Worm (Caenorhabditis elegans) whole organism, dauer: ENCODE measurements around the gene F19H8.2.
"Not testable (repeated sequence)": the region's sequence is repeated elsewhere in the genome, so short reads cannot be mapped to it uniquely, and the experiment has no call there.

Experiments
- unc-62 ChIP-seq: sonication (generic microtip); optimal IDR thresholded peaks from 2 replicates; lab custom pipeline; 2017; ENCODE audit warnings: missing biosample characterization, missing genetic modification reagents, missing genetic modification characterization

Gene F19H8.2

ce11 chrII:14591699-14592098, 14.0 kb downstream of the F19H8.2 start, which contains the start of gene C01G12.7:
Gene C01G12.7 (minus strand): TSS chrII:14591893.
- TF ChIP-seq unc-62 (GFP tag; lab: Kevin White, UChicago), result no peak

ce11 chrII:14588162-14588561, 17.5 kb downstream of the F19H8.2 start, which contains the start of gene nspb-10:
Gene nspb-10 (minus strand): TSS chrII:14588262.
- no peak for TF ChIP-seq unc-62 (GFP tag; lab: Kevin White, UChicago)

- no peak for TF ChIP-seq unc-62 (GFP tag; lab: Kevin White, UChicago)
Measured at ce11 chrII:14587407-14587806, 18.3 kb downstream of the F19H8.2 start, which contains the start of gene C01G12.5. Gene C01G12.5 (minus strand): TSS chrII:14587507.

DNA sequence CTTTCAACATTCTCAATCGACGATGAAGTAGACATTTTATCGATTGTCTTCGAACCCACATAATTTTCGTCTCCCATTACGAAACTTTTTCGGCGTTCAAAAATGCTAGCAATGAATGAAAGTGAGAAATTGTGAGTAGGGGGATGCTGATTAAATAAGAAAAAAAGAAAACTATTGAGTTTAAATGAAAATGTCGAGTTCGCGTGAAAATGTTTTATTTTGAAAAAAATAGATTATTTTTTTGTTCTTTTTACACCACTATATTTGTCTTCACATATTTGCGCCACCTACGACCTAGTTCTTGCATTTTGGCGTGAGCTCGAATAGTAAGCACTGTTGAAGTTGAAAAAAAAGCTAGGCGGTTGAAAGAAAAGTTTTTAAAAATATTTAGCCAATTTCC, 23.5 kb downstream of the F19H8.2 start, which contains the start of gene C01G12.3:
C01G12.3 (minus strand) TSS at position 101 of the 400 bp plus-strand sequence.
- no peak for TF ChIP-seq unc-62 (GFP tag; lab: Kevin White, UChicago)

DNA sequence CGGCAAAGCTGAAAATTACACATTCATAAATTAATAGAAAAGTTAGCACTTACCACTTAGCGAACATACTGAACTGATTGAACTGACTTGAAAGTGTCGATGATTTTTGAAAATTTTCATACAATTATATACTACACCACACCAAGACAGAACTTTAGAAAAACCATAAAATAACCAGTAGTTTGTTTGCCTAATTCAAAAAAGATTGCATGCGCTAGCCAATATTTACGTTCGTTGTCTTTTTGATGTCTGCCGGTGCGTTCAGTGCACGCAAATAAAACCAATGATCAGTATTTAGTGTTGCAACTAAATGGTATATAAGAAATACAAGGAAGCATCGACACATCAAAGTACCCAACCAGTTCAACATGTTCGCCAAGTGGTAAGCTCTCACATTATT, 25.1 kb downstream of the F19H8.2 start, which contains the start of the genes nspb-8 and nspb-9:
nspb-8 (minus strand) TSS at position 101 of the 400 bp plus-strand sequence.
nspb-9 (plus strand) TSS at position 311 of the 400 bp plus-strand sequence.
- TF ChIP-seq unc-62 (GFP tag; lab: Kevin White, UChicago), result no peak

DNA sequence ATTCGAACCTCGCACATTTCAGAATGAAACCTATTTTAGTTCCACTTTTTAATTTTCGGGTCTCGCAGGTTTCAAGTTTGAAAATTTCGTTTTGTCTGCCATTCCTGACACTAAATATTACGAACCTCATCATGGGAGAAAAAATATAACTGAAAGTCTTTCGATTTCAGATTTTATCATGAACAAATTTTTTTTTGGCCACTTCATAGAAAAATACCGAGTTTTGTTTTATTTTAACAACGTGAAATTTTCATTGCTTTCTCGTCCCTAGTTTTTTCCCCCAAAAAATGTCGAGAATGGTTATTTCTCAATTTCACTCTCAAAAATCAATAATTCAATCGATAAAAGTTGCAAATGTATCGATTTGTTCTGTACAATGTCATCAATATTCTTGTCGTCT, 27.0 kb downstream of the F19H8.2 start, which contains the start of gene C01G12.9:
C01G12.9 (plus strand) TSS at position 301 of the 400 bp plus-strand sequence.
- no peak for TF ChIP-seq unc-62 (GFP tag; lab: Kevin White, UChicago)

DNA sequence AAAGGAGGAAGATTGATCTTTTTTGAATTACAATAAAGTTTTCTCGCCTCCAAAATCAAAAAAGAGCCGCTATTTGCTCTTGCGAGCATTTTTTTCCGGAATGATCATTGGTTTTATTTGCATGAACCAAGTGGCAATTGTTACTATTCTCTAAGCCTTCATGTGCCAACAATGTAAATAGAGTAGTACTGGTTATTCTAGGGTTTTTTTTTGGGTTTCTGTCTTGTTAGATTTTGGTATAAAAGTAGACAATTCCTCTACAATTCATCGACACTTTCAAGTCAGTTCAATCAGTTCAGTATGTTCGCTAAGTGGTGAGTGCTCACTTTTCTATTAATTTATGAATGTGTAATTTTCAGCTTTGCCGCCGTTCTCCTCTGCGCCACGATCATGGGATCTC, 27.7 kb downstream of the F19H8.2 start, which contains the start of gene nspb-7:
nspb-7 (plus strand) TSS at position 301 of the 400 bp plus-strand sequence.
- TF ChIP-seq unc-62 (GFP tag; lab: Kevin White, UChicago), result no peak

DNA sequence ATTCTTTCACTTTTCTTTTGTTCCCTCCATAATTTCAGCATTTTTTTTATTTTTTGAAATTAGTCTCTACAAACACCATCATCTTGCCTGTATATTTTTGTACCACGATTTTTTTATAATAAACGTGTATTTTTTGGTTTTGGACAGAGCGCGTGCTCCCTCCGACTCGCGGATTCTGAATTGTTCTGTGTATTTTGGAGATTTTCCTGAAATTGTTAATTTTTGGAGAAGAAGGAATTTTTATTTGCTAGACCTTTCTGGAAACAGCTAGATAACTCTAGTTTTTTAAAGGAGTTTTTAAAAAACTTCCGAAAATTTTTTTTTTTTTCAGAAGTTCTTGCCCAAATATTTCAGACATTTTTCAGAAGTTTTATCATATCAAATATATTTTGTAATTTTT, 29.2 kb downstream of the F19H8.2 start, which contains the start of gene C01G12.13:
C01G12.13 (plus strand) TSS at position 301 of the 400 bp plus-strand sequence.
- no peak for TF ChIP-seq unc-62 (GFP tag; lab: Kevin White, UChicago)

DNA sequence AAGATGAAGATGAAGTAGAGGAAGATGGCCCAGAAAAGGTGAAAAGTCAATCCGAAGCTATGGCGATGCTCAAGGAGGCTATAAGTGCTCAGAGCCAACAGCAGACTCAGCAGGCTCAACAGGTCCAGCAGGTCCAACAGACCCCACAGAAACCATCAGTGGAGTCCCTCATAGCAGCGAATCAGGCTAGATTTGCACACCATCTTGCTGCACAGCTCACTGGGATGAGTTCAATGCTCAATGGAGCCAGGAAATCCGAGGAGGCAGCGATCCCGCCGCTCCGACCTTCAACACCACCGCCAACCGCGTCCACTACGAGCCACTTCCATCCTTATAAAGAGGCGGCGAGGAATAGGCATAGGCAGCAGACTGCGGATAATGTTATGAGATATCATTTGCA, 30.9 kb downstream of the F19H8.2 start:
- no peak for TF ChIP-seq unc-62 (GFP tag; lab: Kevin White, UChicago)

DNA sequence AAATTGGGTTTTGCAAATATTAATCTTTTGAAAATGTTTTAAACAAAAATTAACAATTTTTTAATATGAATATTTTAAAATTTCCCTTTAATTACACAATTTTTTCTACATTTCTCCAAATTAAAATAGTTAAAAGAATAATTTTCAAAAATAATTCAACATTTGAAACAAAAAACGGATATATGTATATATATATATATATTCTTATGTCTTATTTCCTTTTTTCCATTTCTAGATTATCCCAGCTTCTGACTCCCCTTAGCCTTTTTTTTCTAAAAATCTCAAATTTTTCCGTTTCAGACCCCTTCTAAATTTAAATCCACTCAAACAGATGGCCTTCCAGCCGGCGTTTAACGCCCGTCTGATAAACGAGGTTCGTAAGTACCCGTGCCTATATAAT, 32.4 kb downstream of the F19H8.2 start, which contains the start of gene madf-5:
madf-5 (plus strand) TSS at position 301 of the 400 bp plus-strand sequence.
- TF ChIP-seq unc-62 (GFP tag; lab: Kevin White, UChicago), result no peak

ce11 chrII:14570541-14571160, 35.0 kb downstream of the F19H8.2 start:
- TF ChIP-seq unc-62 (GFP tag; lab: Kevin White, UChicago), result no peak

- TF ChIP-seq unc-62 (GFP tag; lab: Kevin White, UChicago), result no peak
Measured at ce11 chrII:14569322-14569721, 36.3 kb downstream of the F19H8.2 start.

DNA sequence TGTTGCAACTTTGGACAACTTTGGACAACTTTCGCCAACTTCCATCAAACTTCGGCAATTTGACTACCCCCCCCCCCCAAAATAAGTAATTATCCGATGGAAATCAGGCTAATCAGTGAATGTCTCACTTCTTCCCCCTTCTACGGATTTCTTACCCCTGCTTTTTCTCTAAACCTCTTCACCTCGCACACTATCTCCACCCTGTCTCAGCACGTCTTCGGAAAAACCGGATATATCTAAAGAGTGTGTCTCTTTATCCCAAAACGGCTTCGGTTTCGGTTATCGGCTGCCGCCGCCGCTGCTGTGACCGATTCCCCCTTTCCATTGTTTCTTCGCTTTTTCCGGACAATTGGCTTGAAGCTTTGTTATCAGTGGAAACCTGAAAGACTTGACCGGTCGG, 37.9 kb downstream of the F19H8.2 start:
- no peak for TF ChIP-seq unc-62 (GFP tag; lab: Kevin White, UChicago)

- TF ChIP-seq unc-62 (GFP tag; lab: Kevin White, UChicago), result not testable (repeated sequence)
Measured at ce11 chrII:14561549-14562115, 44.0 kb downstream of the F19H8.2 start, which contains the start of gene mog-4. Gene mog-4 (minus strand): TSS chrII:14561599.

DNA sequence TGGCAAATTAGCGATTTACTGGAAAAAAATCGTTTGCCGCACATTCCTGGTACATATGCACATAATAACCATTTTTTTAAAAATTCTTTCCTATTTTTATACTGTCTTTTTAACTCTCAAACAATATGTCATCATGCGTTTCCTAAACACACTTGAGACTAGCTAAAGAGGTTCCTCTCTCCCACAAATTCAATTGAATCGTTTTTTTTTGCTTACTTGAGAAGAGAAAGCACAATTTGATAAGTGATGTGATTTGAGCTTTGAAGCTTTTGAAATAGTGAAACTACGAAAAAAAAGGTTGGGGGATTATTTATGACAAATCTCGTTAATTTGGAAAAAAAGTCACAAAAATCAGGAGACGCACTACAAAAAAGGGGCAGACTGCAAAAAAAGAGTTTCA, 50.6 kb downstream of the F19H8.2 start:
- TF ChIP-seq unc-62 (GFP tag; lab: Kevin White, UChicago), result no peak
